Fruit fly (Drosophila melanogaster): ENCODE data around the gene CG13725.
A peak's percentile ranks its signal among the peaks of the same experiment; 100 is the strongest.

CG13725 gene

DNA sequence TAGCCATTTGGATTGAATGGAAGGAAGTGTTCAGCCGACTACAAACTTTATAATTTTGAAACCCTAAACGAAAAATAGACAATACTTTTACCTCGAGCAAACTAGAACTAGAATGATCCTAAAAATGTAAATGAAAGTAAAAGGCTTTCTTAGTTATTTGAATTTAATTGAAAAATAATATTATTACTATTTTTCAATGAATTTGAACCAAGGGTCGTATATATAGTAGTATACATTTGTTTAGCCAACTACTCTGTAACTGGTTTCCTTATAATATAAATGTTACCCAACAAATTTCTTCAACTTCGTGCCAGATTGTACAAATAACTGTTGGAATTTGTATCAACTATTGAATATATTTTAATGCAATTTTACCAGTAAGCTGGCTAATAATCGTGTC, at the start of gene CG13725:
Gene CG13725, minus strand, starts transcription at position 101 of the 400 bp plus-strand sequence.
- TF ChIP-seq CTCF (optimal IDR thresholded peaks at IDR 0.05) = no peak
- no peak for TF ChIP-seq CG8478 (optimal IDR thresholded peaks at IDR 0.05)

DNA sequence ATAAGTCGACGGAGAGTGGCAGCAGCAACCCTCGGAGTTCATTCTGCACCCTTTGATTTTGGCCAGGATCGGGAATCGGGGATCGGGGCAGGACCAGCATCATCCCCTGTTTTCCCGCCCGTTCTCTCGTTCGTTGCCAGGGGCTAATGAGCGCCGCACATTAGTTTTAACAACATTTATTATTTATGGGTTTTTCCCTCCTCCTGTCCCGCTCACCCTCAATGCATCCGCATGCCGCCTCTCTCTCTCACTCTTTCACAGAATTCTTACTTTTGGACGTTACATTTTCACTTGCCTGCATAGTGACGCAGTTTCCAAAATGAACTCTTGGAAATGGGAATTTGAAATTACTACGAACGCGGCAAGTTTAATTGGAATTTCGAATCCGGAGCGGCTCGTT, 41.6 kb upstream of the CG13725 start:
- TF ChIP-seq CTCF (optimal IDR thresholded peaks at IDR 0.05) (no peak), CG8478 (optimal IDR thresholded peaks at IDR 0.05) (no peak)

DNA sequence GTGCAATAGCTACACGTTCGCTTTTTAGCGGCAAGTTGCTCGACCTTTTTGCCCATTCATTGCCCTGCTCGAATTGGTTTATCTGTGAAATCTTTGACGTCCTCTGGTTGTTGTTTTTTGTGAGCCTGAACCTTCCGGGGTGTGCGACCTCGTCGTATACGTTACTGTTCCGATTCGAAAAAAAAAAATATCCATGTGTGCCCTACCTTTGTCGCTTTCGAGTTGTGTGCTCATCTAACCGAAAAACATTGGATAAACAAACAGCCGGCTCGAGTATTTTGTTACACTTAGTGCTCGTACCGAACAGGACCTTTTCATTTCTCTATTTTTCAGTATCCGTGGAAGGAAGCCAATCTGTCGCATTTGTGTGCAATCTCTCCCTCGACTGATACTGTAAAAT, 38.7 kb upstream of the CG13725 start:
- TF ChIP-seq CG8478 (optimal IDR thresholded peaks at IDR 0.05) = no peak
- TF ChIP-seq CTCF (optimal IDR thresholded peaks at IDR 0.05) = no peak

DNA sequence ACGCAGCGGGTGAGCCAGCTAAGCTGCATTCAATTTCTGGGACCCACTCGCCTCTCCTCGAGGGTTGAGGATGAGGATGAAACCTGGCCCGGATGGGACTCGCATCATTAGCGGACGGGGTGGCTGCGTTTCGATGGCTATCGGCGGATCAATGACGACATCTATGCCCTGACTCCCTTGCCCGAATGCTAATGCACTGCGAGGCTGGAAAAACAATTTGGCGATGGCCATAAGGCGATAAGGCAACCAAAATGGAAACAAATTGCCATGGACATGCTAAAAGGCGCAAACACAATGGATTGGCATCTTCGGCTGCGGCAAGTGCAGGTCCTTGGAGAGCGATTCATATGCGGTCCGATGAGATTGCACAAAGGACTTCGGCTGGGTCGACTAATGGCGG, 37.6 kb upstream of the CG13725 start:
- TF ChIP-seq CTCF (optimal IDR thresholded peaks at IDR 0.05) (no peak), CG8478 (optimal IDR thresholded peaks at IDR 0.05) (no peak)

DNA sequence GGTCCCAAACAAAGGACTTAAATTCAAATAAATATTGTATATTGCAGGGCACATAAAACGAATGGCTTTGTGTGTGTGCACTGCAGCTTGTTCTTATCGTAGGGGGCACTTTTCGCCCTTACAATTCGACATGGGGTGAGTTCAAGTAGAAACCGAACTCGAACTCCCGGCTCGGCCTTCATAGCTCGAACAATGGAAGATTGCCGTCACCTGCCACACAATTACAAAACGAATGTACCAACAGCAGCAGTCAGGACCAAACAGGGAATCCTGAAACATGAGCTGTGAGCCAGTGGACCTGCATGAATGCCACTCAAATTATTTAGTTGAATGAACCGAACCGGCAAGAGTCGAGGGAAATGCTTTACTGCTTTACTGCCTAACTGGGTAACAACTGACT, 36.6 kb upstream of the CG13725 start:
- TF ChIP-seq CTCF (optimal IDR thresholded peaks at IDR 0.05) = no peak

DNA sequence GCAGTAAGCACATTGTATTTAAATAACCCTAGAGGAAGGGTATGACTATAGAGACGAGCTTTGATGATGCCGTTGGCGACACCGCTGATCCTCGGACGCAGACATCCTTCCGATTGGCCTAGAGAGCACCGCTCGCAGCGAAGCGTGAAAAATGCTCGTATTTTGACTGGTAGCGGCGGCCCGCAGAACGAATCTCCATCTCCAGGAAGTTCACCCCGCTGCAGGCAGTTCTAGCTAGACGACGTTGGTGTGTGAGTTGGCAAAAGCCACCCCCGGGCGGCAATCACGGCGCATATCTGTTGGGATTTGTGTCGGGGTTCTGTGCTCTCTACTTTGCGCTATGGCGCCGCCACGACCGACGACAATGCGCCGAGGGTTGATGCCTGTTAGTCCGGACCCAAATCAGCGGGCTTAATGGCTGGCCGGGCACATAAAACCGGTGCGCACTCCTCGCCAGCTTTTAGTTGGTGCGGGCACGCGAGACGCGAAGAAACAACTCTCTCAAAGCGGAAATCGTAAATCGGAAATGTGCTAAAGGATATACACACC, 34.0 kb upstream of the CG13725 start, which contains the start of gene tap:
Gene tap, plus strand, starts transcription at position 458 of the 549 bp plus-strand sequence.
- no peak for TF ChIP-seq CTCF (optimal IDR thresholded peaks at IDR 0.05)
- TF ChIP-seq CG8478 (optimal IDR thresholded peaks at IDR 0.05) = no peak

DNA sequence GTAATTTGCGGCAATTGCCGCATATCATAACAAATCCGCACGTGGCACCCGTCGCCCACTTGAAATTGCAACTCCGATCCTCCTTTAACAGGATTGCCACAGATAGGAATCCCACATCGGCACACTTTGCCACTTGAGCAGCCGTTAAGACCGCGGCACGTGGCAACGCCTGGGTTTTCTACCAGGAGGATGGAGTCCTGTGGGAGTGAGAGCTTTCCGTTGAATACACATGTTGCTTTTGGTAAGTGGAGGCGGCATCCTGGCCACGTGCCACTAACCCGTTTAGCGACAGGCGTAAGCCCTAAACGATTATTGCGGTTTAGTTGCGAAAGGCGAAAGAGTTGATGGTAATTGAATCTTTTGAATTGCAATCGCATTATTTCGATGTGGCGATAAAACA, 33.2 kb upstream of the CG13725 start:
- TF ChIP-seq CTCF (optimal IDR thresholded peaks at IDR 0.05) = no peak
- TF ChIP-seq CG8478 (optimal IDR thresholded peaks at IDR 0.05) = no peak

DNA sequence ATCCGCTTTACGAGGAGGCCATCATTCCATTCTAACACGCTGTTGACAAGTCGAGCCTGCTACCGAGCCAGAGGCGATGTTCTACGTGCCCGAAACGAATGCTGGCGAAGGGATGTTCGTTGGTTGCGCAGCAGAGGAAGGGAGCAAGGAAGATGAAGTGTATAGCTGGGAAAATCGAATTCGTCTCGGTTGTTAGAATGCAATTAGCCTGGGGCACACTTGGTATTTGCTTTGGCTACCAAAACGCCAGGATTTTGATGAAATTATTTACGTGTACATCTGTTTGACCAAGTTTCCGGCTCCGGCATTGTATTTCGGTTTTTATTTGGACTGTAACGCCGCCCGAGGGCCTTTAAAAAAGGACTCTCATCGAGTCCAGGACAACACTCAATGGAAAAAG, 32.1 kb upstream of the CG13725 start:
- TF ChIP-seq CTCF (optimal IDR thresholded peaks at IDR 0.05) = no peak
- no peak for TF ChIP-seq CG8478 (optimal IDR thresholded peaks at IDR 0.05)

DNA sequence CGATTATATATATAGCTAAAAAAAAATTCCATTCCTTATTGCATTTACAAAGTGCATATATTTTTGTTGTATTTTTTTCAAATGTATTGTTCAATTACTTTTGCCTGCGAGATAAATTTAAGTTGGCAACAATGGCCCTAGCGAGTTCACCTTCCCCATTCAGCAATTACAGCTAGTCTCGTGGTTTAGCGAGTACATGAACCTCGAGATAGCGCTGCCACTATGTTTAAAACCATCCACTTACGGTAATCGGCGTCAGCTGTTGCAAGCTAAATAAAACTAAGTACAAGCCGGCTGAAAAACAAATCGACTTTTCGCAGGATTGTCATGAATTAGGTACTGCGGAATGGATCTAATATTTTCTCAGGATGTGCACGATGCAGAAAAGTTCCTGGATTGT, 27.5 kb upstream of the CG13725 start:
- TF ChIP-seq CTCF (optimal IDR thresholded peaks at IDR 0.05) (peak; percentile 54 to 70), CG8478 (optimal IDR thresholded peaks at IDR 0.05) (no peak)

DNA sequence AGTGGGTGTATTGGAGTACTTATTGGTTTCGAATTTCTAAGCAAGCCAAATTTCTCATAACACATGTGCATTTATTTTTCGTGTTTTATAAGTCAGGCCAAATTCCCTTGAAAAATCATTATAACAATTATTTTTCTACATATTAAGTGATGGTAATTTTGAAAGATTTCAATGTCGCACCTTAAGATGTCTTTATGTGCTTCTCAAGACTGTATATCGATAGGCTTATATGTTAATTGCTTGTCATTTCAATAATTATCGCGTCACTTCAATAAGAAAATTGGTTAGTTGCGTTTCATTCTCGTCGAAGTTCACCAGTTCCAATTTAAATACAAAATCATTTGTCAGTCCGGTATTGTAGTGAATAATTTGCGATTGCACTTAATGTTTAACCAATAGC, 26.2 kb upstream of the CG13725 start, which contains the start of gene CG7692:
Gene CG7692, plus strand, starts transcription at position 301 of the 400 bp plus-strand sequence.
- no peak for TF ChIP-seq CTCF (optimal IDR thresholded peaks at IDR 0.05)
- no peak for TF ChIP-seq CG8478 (optimal IDR thresholded peaks at IDR 0.05)

DNA sequence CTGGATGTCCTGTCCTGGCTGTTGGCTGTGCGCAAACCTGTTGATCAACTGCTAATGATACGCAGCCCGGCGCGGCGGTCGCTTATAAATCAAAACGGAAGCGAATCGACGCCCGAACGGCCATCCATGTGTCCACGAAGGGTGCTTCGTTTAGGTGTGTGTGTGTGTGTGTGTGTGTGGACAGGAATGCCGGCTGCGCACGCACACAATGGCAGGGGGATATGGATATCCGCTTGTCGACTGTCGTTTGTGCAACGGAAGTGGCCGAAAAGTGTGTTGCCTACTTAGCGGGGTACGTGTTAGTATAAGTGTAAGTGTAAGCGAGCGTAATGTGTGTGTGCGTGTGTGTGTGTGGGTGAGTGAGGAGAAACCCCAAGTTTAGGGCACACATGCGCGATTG, 24.3 kb upstream of the CG13725 start, which contains the start of gene Mip:
Gene Mip, minus strand, starts transcription at position 63 of the 400 bp plus-strand sequence.
- TF ChIP-seq CTCF (optimal IDR thresholded peaks at IDR 0.05) (no peak), CG8478 (optimal IDR thresholded peaks at IDR 0.05) (no peak)

DNA sequence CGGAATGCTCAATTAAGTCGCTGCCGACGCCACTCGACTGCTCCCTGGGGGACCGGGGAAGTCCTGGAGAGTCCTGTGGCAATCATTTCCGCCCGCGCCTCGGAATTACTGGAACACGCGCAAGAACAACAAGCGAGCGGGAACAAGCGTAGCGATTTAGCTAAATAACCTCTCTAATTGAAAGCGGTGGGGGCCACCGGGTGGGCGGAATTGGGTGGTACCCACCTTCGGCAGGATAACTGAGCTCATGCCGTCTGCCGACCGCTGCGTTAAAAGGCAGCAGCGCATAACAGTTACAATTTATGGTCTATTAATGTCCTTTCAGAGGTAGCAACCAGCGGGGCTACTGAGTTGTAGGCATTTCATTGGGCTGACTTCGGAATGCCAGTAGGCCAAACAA, 21.1 kb upstream of the CG13725 start:
- TF ChIP-seq CTCF (optimal IDR thresholded peaks at IDR 0.05) (no peak), CG8478 (optimal IDR thresholded peaks at IDR 0.05) (no peak)

DNA sequence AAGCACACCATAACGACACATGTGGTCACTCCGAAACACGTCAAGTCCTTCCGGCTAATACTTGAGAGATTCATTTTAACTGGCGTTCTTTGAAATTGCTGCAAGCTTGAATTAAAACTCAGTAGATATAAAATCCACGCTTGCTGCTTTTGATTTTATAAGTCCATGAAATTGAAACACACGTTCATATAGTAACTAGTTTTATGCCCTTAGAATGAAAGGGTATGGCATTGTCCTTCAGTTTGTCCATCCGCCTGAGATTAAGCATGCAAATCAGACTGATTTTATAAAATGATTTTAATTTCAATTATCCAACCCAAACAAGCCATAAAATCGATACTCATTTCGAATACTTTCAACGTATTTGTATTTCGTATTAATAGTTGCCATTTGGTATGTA, 19.3 kb upstream of the CG13725 start, which contains the start of gene brv2:
Gene brv2, minus strand, starts transcription at position 101 of the 400 bp plus-strand sequence.
- TF ChIP-seq CTCF (optimal IDR thresholded peaks at IDR 0.05) (no peak), CG8478 (optimal IDR thresholded peaks at IDR 0.05) (no peak)

DNA sequence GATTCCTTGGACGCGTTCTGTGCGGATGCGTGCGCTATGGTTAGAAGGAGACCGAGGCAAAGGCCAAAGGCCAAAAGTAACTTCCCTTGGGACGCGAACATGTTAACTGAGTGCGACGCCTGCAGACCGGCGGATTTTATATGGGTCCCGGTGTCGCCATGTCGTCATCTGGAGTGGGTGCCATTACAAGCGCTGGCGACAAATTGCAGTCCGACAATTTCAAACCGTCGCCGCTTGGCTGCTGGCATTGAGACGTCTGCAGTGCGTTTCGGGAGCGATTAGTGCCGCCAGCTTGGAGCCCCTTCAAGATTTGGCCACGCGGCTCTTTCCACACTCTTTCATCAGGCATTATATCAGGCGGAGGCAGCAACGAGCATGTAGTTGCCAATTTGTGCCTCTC, 15.9 kb upstream of the CG13725 start, which contains the start of gene CG13727:
Gene CG13727, minus strand, starts transcription at position 101 of the 400 bp plus-strand sequence.
- no peak for TF ChIP-seq CTCF (optimal IDR thresholded peaks at IDR 0.05)
- TF ChIP-seq CG8478 (optimal IDR thresholded peaks at IDR 0.05) = no peak

DNA sequence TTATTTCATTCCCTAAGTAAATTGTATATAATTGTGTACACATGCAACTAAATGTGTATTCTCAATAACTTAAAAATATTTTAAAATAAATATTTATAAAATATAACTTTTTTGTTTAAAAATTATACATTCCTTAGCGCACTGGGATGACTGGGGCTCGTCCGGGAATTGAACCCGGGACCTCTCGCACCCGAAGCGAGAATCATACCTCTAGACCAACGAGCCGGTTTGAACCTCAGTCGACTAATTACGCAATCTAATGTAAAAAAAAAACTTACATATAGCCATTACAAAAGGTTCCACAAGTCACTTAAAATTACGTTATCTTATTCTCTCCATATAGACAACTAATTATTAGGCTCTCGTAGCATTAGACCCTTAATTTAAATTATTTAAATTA, 14.4 kb upstream of the CG13725 start:
- TF ChIP-seq CG8478 (optimal IDR thresholded peaks at IDR 0.05) (no peak), CTCF (optimal IDR thresholded peaks at IDR 0.05) (no peak)

DNA sequence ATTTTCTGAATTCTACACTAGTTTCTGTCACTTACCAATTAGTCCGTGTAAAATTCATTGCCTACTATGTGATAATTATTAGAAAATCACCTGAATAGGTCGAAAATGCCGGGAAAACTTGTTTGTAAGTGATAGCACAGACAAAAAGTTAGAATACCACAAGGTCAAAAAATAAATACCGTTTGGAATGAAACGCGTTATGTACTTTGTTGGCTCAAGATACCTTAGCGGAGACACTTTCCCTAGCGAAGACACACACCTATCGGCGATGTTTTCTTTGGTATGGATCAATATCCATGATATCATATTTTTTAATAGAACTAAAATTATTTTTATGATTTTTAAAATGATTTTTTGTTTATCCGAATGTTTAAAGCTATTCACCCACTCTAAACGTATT, 13.8 kb upstream of the CG13725 start, which contains the start of gene CG6479:
Gene CG6479, minus strand, starts transcription at position 141 of the 400 bp plus-strand sequence.
- TF ChIP-seq CTCF (optimal IDR thresholded peaks at IDR 0.05) = peak; percentile 29 to 65
- TF ChIP-seq CG8478 (optimal IDR thresholded peaks at IDR 0.05) = no peak

DNA sequence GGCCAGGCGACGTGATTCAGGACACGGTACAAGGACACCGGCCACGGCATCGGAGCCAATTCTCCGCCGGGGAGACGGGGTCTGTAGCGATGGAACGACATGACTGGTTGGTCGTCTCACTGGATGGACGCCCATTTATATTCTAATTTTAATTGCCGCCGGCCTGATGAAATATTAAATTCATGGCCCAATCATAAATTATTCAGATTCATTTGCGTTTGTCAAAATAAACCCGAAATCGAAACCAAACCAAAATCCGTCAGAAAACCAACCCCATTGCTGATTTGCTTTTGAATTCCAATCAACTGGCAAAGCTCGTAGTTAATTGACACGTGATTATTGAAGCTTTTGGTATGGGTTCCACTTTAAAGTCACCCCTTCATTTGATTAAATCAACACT, 3.8 kb upstream of the CG13725 start, which contains the start of gene Or74a:
Gene Or74a, minus strand, starts transcription at position 101 of the 400 bp plus-strand sequence.
- TF ChIP-seq CTCF (optimal IDR thresholded peaks at IDR 0.05) (no peak), CG8478 (optimal IDR thresholded peaks at IDR 0.05) (no peak)

Data from S2 (cell line).